Fruit fly (Drosophila melanogaster): ENCODE measurements around the gene Sec16.
A peak's percentile ranks its signal among the peaks of the same experiment; 100 is the strongest.

Sec16 gene

DNA sequence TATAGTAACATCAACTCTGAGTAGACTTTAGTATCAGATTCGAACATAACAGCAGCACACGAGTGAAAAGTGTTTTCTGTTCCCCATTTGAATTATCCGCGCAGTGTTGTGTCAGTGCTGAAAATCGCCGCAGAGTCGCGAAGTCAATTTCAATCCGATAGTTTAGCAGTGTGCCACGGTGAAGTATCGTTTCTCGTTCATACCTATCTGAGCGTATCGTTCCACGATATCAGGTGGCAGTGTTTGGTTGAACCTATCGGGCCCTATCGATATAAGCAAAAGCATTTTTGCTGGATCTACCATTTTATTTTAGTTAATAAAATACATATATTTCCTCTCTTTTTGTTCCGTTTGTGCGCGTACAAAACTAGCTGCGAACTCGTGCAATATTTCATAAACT is 57.7 kb downstream of the Sec16 start, which contains the start of gene CkIalpha (continued):
- no peak for TF ChIP-seq klu (GFP tag; IDR thresholded peaks at IDR 0.05)
- TF ChIP-seq crp (GFP tag; optimal IDR thresholded peaks at IDR 0.05), result peak in 1 of 2 experiments; percentile 47
- peak; percentile 98 for TF ChIP-seq CG16813 (GFP tag; IDR thresholded peaks at IDR 0.05; ENCODE audit: partially characterized antibody)
- TF ChIP-seq Hmx (GFP tag; optimal IDR thresholded peaks at IDR 0.05), result no peak
- peak; percentile 70 for TF ChIP-seq her (GFP tag; optimal IDR thresholded peaks at IDR 0.05)
- TF ChIP-seq phol (tag; optimal IDR thresholded peaks at IDR 0.05), result peak; percentile 74
- no peak for TF ChIP-seq fd64A (GFP tag; optimal IDR thresholded peaks at IDR 0.05)
- TF ChIP-seq nom (GFP tag; optimal IDR thresholded peaks at IDR 0.05), result no peak
- TF ChIP-seq zen2 (GFP tag; IDR thresholded peaks at IDR 0.05; ENCODE audit: partially characterized antibody), result peak; percentile 99
- peak; percentile 27 for TF ChIP-seq CG3281 (GFP tag; optimal IDR thresholded peaks at IDR 0.05)
- TF ChIP-seq NC2α (GFP tag; optimal IDR thresholded peaks at IDR 0.05), result peak; percentile 5
- no peak for TF ChIP-seq sd (tag; optimal IDR thresholded peaks at IDR 0.05)
- no peak for TF ChIP-seq CG10959 (GFP tag; IDR thresholded peaks at IDR 0.05)
- peak; percentile 66 for TF ChIP-seq CG4617 (GFP tag; optimal IDR thresholded peaks at IDR 0.05; ENCODE audit: borderline replicate concordance)
- no peak for TF ChIP-seq tap (tag; optimal IDR thresholded peaks at IDR 0.05)
- TF ChIP-seq crc (GFP tag; optimal IDR thresholded peaks at IDR 0.05), result no peak
- no peak for TF ChIP-seq CG12744 (GFP tag; optimal IDR thresholded peaks at IDR 0.05)
- TF ChIP-seq CG1792 (GFP tag; optimal IDR thresholded peaks at IDR 0.05), result peak; percentile 49
- peak; percentile 22 for TF ChIP-seq ewg (GFP tag; optimal IDR thresholded peaks at IDR 0.05)
- peak; percentile 67 for TF ChIP-seq Antp (GFP tag; optimal IDR thresholded peaks at IDR 0.05)
- TF ChIP-seq MBD-R2 (GFP tag; IDR thresholded peaks at IDR 0.05), result peak; percentile 65; the same call in 1 of the 2 replicates
- peak; percentile 60 for TF ChIP-seq shn (GFP tag; optimal IDR thresholded peaks at IDR 0.05)
- no peak for TF ChIP-seq CG7745 (tag; optimal IDR thresholded peaks at IDR 0.05)
- TF ChIP-seq hkb (optimal IDR thresholded peaks at IDR 0.05), result no peak
- peak; percentile 59 for TF ChIP-seq hkb (GFP tag; IDR thresholded peaks at IDR 0.05)
- no peak for TF ChIP-seq odd (GFP tag; optimal IDR thresholded peaks at IDR 0.05)
- no peak for TF ChIP-seq Hey (tag; optimal IDR thresholded peaks at IDR 0.05)
- peak; percentile 79 for TF ChIP-seq gro (GFP tag; optimal IDR thresholded peaks at IDR 0.05)
- TF ChIP-seq croc (GFP tag; conservative IDR thresholded peaks at IDR 0.05), result no peak
- TF ChIP-seq CG18262 (tag; optimal IDR thresholded peaks at IDR 0.05), result no peak
- no peak for TF ChIP-seq yki (optimal IDR thresholded peaks at IDR 0.05)
- TF ChIP-seq chn (GFP tag; optimal IDR thresholded peaks at IDR 0.05), result peak; percentile 50
- no peak for TF ChIP-seq Usf (GFP tag; optimal IDR thresholded peaks at IDR 0.05)
- TF ChIP-seq CG17361 (GFP tag; IDR thresholded peaks at IDR 0.05), result no peak
- peak in 1 of 2 experiments; percentile 6 for TF ChIP-seq bsh (GFP tag; optimal IDR thresholded peaks at IDR 0.05)
- peak; percentile 51 for TF ChIP-seq gcm2 (GFP tag; optimal IDR thresholded peaks at IDR 0.05)
- peak; percentile 93 for TF ChIP-seq CG14710 (tag; optimal IDR thresholded peaks at IDR 0.05)
- TF ChIP-seq Ada2b (GFP tag; IDR thresholded peaks at IDR 0.05), result no peak
- peak; percentile 38 for TF ChIP-seq repo (GFP tag; optimal IDR thresholded peaks at IDR 0.05)
- no peak for TF ChIP-seq CG43689 (GFP tag; IDR thresholded peaks at IDR 0.05)
- TF ChIP-seq zfh2 (GFP tag; optimal IDR thresholded peaks at IDR 0.05), result peak; percentile 81

DNA sequence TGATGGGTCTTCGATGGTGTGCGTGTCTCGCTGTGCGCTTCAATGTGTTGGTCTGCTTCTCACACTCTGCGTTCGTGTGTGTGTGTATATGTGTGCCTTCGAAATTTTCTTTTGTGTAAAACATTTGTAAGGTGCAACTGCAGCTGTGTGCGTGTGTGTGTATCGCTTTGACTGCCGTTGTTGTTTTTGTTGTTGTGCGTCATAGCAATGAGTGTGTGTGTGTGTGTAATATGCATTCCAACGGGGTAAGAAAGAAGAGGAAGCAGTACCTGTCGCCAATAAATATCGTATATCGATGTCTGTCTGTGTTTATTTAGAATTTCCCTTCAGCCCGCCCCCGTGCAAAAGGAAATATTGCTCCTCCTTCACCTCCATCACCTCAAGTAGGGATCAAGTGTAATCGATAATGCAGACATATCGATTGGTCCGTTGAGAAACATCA is 58.5 kb downstream of the Sec16 start:
- TF ChIP-seq CG14860 (GFP tag; IDR thresholded peaks at IDR 0.05; ENCODE audit: partially characterized antibody) (peak; percentile 41; the same call in 1 of the 3 replicates), CG11398 (GFP tag; optimal IDR thresholded peaks at IDR 0.05) (no peak), ranshi (GFP tag; IDR thresholded peaks at IDR 0.05) (no peak), psq (GFP tag; optimal IDR thresholded peaks at IDR 0.05) (peak; percentile 19), CG5245 (GFP tag; optimal IDR thresholded peaks at IDR 0.05) (no peak), Gug (GFP tag; IDR thresholded peaks at IDR 0.05) (no peak), Oaz (GFP tag; IDR thresholded peaks at IDR 0.05) (no peak), CG6765 (GFP tag; optimal IDR thresholded peaks at IDR 0.05) (no peak), Myb (GFP tag; optimal IDR thresholded peaks at IDR 0.05) (no peak), CG17802 (tag; optimal IDR thresholded peaks at IDR 0.05) (no peak), Chrac-16 (GFP tag; optimal IDR thresholded peaks at IDR 0.05) (no peak), CG32772 (GFP tag; IDR thresholded peaks at IDR 0.05) (no peak), fd64A (GFP tag; optimal IDR thresholded peaks at IDR 0.05) (no peak), jing (GFP tag; optimal IDR thresholded peaks at IDR 0.05) (no peak), CG1233 (GFP tag; optimal IDR thresholded peaks at IDR 0.05) (no peak)
